Fruit fly (Drosophila melanogaster) whole organism, embryonic: ENCODE data around the gene OtopLc.

Experiments used
- Awh ChIP-seq: fragments of 200-800 bp; sonication (Bioruptor generic); IDR thresholded peaks from 2 replicates; pipeline ENCODE4, ENCODE4 v1.3.6; 2022; ENCODE audit warnings: missing biosample characterization, missing genetic modification characterization
- B-H2 ChIP-seq: fragments of 200-800 bp; sonication (Bioruptor generic); optimal IDR thresholded peaks from 2 replicates; lab custom pipeline; 2018; ENCODE audit warnings: missing biosample characterization, mild to moderate bottlenecking, missing genetic modification characterization
- CG1024 ChIP-seq: fragments of 200-800 bp; sonication (Bioruptor generic); IDR thresholded peaks from 2 replicates; pipeline ENCODE4 v1.3.6; 2022; ENCODE audit warnings: missing biosample characterization, missing genetic modification characterization
- CG10321 ChIP-seq: fragments of 200-800 bp; sonication (Bioruptor generic); IDR thresholded peaks from 2 replicates; pipeline ENCODE4 v1.3.6; 2022; ENCODE audit warnings: missing biosample characterization, missing genetic modification characterization
- CG10431 ChIP-seq: fragments of 200-800 bp; sonication (Bioruptor generic); optimal IDR thresholded peaks from 3 replicates; lab custom pipeline; 2018; ENCODE audit warnings: missing biosample characterization, mild to moderate bottlenecking, missing genetic modification characterization
- CG10959 ChIP-seq: fragments of 200-800 bp; sonication (Bioruptor generic); IDR thresholded peaks from 2 replicates; pipeline ENCODE4 v1.3.6; 2022; ENCODE audit warnings: missing biosample characterization, missing genetic modification characterization
- CG11085 ChIP-seq: fragments of 200-800 bp; sonication (Bioruptor generic); IDR thresholded peaks from 2 replicates; pipeline ENCODE4 v1.3.6; 2022; ENCODE audit warnings: missing biosample characterization, missing genetic modification characterization
- CG11456 ChIP-seq: fragments of 200-800 bp; sonication (Bioruptor generic); IDR thresholded peaks from 3 replicates; pipeline ENCODE4 v1.3.6; 2022; ENCODE audit warnings: missing biosample characterization, missing genetic modification characterization
- CG11695 ChIP-seq: fragments of 200-800 bp; sonication (Bioruptor generic); IDR thresholded peaks from 3 replicates; pipeline ENCODE4 v1.3.6; 2022; ENCODE audit warnings: missing biosample characterization, missing genetic modification characterization
- CG12659 ChIP-seq: fragments of 200-800 bp; sonication (Bioruptor generic); optimal IDR thresholded peaks from 3 replicates; lab custom pipeline; 2017; ENCODE audit warnings: mild to moderate bottlenecking, missing biosample characterization, missing genetic modification reagents, missing genetic modification characterization
- CG12744 ChIP-seq: fragments of 200-800 bp; sonication (Bioruptor generic); optimal IDR thresholded peaks from 2 replicates; lab custom pipeline; 2016; ENCODE audit warnings: missing biosample characterization, missing genetic modification characterization
- CG14441 ChIP-seq: fragments of 200-800 bp; sonication (Bioruptor generic); IDR thresholded peaks from 2 replicates; pipeline ENCODE4 v1.3.6; 2022; ENCODE audit warnings: missing biosample characterization, missing genetic modification characterization
- CG1529 ChIP-seq: fragments of 200-800 bp; sonication (Bioruptor generic); optimal IDR thresholded peaks from 3 replicates; lab custom pipeline; 2018; ENCODE audit warnings: missing biosample characterization, missing genetic modification characterization
- CG15601 ChIP-seq: fragments of 200-800 bp; sonication (Bioruptor generic); optimal IDR thresholded peaks from 3 replicates; lab custom pipeline; 2019; ENCODE audit warnings: missing biosample characterization, mild to moderate bottlenecking, missing genetic modification characterization, moderate library complexity
- CG1602 ChIP-seq: fragments of 200-800 bp; sonication (Bioruptor generic); optimal IDR thresholded peaks from 3 replicates; lab custom pipeline; 2016; ENCODE audit warnings: missing biosample characterization, missing genetic modification characterization
- CG1647 ChIP-seq: fragments of 200-800 bp; sonication (Bioruptor generic); optimal IDR thresholded peaks from 3 replicates; lab custom pipeline; 2016; ENCODE audit warnings: missing biosample characterization, missing genetic modification characterization
- CG16779 ChIP-seq: fragments of 200-800 bp; sonication (Bioruptor generic); IDR thresholded peaks from 2 replicates; pipeline ENCODE4 v1.3.6; 2022; ENCODE audit warnings: missing biosample characterization, missing genetic modification characterization
- CG17612 ChIP-seq: fragments of 200-800 bp; sonication (Bioruptor generic); IDR thresholded peaks from 2 replicates; pipeline ENCODE4 v1.3.6; 2022; ENCODE audit warnings: missing biosample characterization, missing genetic modification characterization
- CG17912 ChIP-seq: fragments of 200-800 bp; sonication (Bioruptor generic); optimal IDR thresholded peaks from 2 replicates; lab custom pipeline; 2018; ENCODE audit warnings: missing biosample characterization, mild to moderate bottlenecking, missing genetic modification characterization
- CG3847 ChIP-seq: fragments of 200-800 bp; sonication (Bioruptor generic); IDR thresholded peaks from 2 replicates; pipeline ENCODE4 v1.3.6; 2022; ENCODE audit warnings: missing biosample characterization, missing genetic modification characterization
- CG7357 ChIP-seq: fragments of 200-800 bp; sonication (Bioruptor generic); IDR thresholded peaks from 3 replicates; pipeline ENCODE4 v1.3.6; 2022; ENCODE audit warnings: missing biosample characterization, missing genetic modification characterization
- CG7928 ChIP-seq: fragments of 200-800 bp; sonication (Bioruptor generic); optimal IDR thresholded peaks from 2 replicates; lab custom pipeline; 2017; ENCODE audit warnings: missing biosample characterization, mild to moderate bottlenecking, missing genetic modification characterization
- CG9609 ChIP-seq: fragments of 200-800 bp; sonication (Bioruptor generic); optimal IDR thresholded peaks from 3 replicates; lab custom pipeline; 2016; ENCODE audit warnings: missing biosample characterization, missing genetic modification characterization
- Chrac-16 ChIP-seq: fragments of 200-800 bp; sonication (Bioruptor generic); optimal IDR thresholded peaks from 3 replicates; lab custom pipeline; 2016; ENCODE audit warnings: missing biosample characterization, missing genetic modification characterization
- Dref ChIP-seq: fragments of 200-800 bp; sonication (Bioruptor generic); IDR thresholded peaks from 2 replicates; pipeline ENCODE4 v1.3.6; 2022; ENCODE audit warnings: missing biosample characterization, missing genetic modification characterization
- H15 ChIP-seq: fragments of 200-800 bp; sonication (Bioruptor generic); IDR thresholded peaks from 3 replicates; pipeline ENCODE4 v1.3.6; 2022; ENCODE audit warnings: missing biosample characterization, missing genetic modification characterization
- Hsf ChIP-seq: fragments of 200-800 bp; sonication (Bioruptor generic); optimal IDR thresholded peaks from 3 replicates; lab custom pipeline; 2016; ENCODE audit warnings: missing biosample characterization, missing genetic modification characterization
- Kr ChIP-seq: fragments of 200-800 bp; sonication (Bioruptor generic); optimal IDR thresholded peaks from 2 replicates; lab custom pipeline; 2017; ENCODE audit warnings: missing biosample characterization, mild to moderate bottlenecking, missing genetic modification characterization
- MTF-1 ChIP-seq: fragments of 200-800 bp; sonication (Bioruptor generic); optimal IDR thresholded peaks from 2 replicates; lab custom pipeline; 2018; ENCODE audit warnings: missing biosample characterization, mild to moderate bottlenecking, missing genetic modification characterization, borderline replicate concordance
- Ptx1 ChIP-seq: fragments of 200-800 bp; sonication (Bioruptor generic); IDR thresholded peaks from 2 replicates; pipeline ENCODE4 v1.3.6; 2022; ENCODE audit warnings: missing biosample characterization, missing genetic modification characterization
- Rx ChIP-seq: fragments of 200-800 bp; sonication (Bioruptor generic); IDR thresholded peaks from 2 replicates; pipeline ENCODE4 v1.3.6; 2022; ENCODE audit warnings: missing biosample characterization, missing genetic modification characterization
- Scr ChIP-seq: fragments of 200-800 bp; sonication (Bioruptor generic); IDR thresholded peaks from 2 replicates; pipeline ENCODE4 v1.3.6; 2022; ENCODE audit warnings: missing biosample characterization, missing genetic modification characterization; ENCODE audit not compliant: partially characterized antibody
- Usf ChIP-seq: fragments of 200-800 bp; sonication (Bioruptor generic); optimal IDR thresholded peaks from 2 replicates; lab custom pipeline; 2017; ENCODE audit warnings: missing genotype, missing biosample characterization, missing genetic modification characterization
- ab ChIP-seq: fragments of 200-800 bp; sonication (Bioruptor generic); optimal IDR thresholded peaks from 2 replicates; lab custom pipeline; 2016; ENCODE audit warnings: missing biosample characterization, missing genetic modification characterization
- aop ChIP-seq: fragments of 200-800 bp; sonication (Bioruptor generic); IDR thresholded peaks from 2 replicates; pipeline ENCODE4 v1.3.6; 2022; ENCODE audit warnings: missing biosample characterization, missing genetic modification characterization
- ara ChIP-seq: fragments of 200-800 bp; sonication (Bioruptor generic); IDR thresholded peaks from 2 replicates; pipeline ENCODE4 v1.3.6; 2022; ENCODE audit warnings: missing biosample characterization, missing genetic modification characterization
- da ChIP-seq: fragments of 200-800 bp; sonication (Bioruptor generic); optimal IDR thresholded peaks from 2 replicates; lab custom pipeline; 2016; ENCODE audit warnings: missing biosample characterization, missing genetic modification characterization
- danr ChIP-seq: fragments of 200-800 bp; sonication (Bioruptor generic); IDR thresholded peaks from 2 replicates; pipeline ENCODE4 v1.3.6; 2022; ENCODE audit warnings: missing biosample characterization, missing genetic modification characterization
- ems ChIP-seq: fragments of 200-800 bp; sonication (Bioruptor generic); optimal IDR thresholded peaks from 3 replicates; lab custom pipeline; 2016; ENCODE audit warnings: missing biosample characterization, missing genetic modification characterization
- fru ChIP-seq: fragments of >200 bp; optimal IDR thresholded peaks from 2 replicates; lab custom pipeline; 2017
- gcm2 ChIP-seq: fragments of 200-800 bp; sonication (Bioruptor generic); optimal IDR thresholded peaks from 2 replicates; lab custom pipeline; 2016; ENCODE audit warnings: missing biosample characterization, missing genetic modification characterization
- gro ChIP-seq: fragments of 200-800 bp; sonication (Bioruptor generic); optimal IDR thresholded peaks from 2 replicates; lab custom pipeline; 2016; ENCODE audit warnings: missing biosample characterization, missing genetic modification characterization
- h ChIP-seq: fragments of >200 bp; optimal IDR thresholded peaks from 2 replicates; lab custom pipeline; 2017
- jing ChIP-seq: fragments of 200-800 bp; sonication (Bioruptor generic); optimal IDR thresholded peaks from 2 replicates; lab custom pipeline; 2018; ENCODE audit warnings: missing biosample characterization, mild to moderate bottlenecking, missing genetic modification characterization
- pan ChIP-seq, 4 experiments: fragments of >200 bp in 3 of 4; fragments of 200-800 bp in 1 of 4; sonication (Bioruptor generic) in 1 of 4; optimal IDR thresholded peaks in 3 of 4; IDR thresholded peaks in 1 of 4; 2 replicates each; pipeline versions ENCODE4 v1.3.6 to Lab custom; 2017 to 2022; ENCODE audit warnings: missing biosample characterization in 2 of 4, missing genetic modification characterization in 2 of 4, mixed read lengths in 1 of 4
- seq ChIP-seq: fragments of 200-800 bp; sonication (Bioruptor generic); IDR thresholded peaks from 2 replicates; pipeline ENCODE4 v1.3.6; 2022; ENCODE audit warnings: missing biosample characterization, missing genetic modification characterization
- shn ChIP-seq: fragments of 200-800 bp; sonication (Bioruptor generic); optimal IDR thresholded peaks from 3 replicates; lab custom pipeline; 2016; ENCODE audit warnings: missing biosample characterization, missing genetic modification characterization
- slbo ChIP-seq: fragments of 200-800 bp; sonication (Bioruptor generic); IDR thresholded peaks from 2 replicates; pipeline ENCODE4 v1.3.6; 2022; ENCODE audit warnings: missing biosample characterization, missing genetic modification characterization
- tin ChIP-seq: fragments of 200-800 bp; sonication (Bioruptor generic); optimal IDR thresholded peaks from 3 replicates; lab custom pipeline; 2016; ENCODE audit warnings: missing biosample characterization, missing genetic modification characterization
- tio ChIP-seq: fragments of 200-800 bp; sonication (Bioruptor generic); optimal IDR thresholded peaks from 2 replicates; lab custom pipeline; 2017; ENCODE audit warnings: missing biosample characterization, missing genetic modification characterization, inconsistent platforms
- tx ChIP-seq: fragments of 200-800 bp; sonication (Bioruptor generic); optimal IDR thresholded peaks from 2 replicates; lab custom pipeline; 2016; ENCODE audit warnings: missing biosample characterization, missing genetic modification characterization
- vfl ChIP-seq: fragments of 200-800 bp; sonication (Bioruptor generic); optimal IDR thresholded peaks from 2 replicates; lab custom pipeline; 2016; ENCODE audit warnings: missing biosample characterization, missing genetic modification characterization
- wor ChIP-seq: fragments of 200-800 bp; sonication (Bioruptor generic); IDR thresholded peaks from 2 replicates; pipeline ENCODE4 v1.3.6; 2022; ENCODE audit warnings: missing biosample characterization, missing genetic modification characterization

OtopLc gene

DNA sequence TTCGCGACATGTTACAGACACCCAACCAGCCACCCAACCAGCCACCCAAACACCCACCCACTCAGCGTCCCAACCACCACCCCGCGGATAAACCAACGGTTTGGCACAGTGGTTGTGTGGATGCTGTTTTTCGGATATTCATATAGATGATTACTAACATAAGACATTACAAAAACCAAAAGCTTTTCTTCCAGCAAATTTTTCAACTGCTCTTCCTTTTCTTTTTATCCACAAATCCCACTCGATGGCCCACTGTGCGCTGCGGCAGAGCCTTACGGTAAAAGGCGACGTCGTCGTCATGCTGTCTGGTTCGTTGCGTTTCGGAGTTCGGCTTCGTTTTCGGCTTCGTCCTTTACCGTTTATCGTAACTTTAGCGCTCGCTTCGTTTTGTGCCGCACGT lies 24.1 kb downstream of the OtopLc start (continued):
- TF ChIP-seq fru (lab: Kevin White, UChicago) (no peak), ems (GFP tag; lab: Kevin White, UChicago) (peak; percentile 52), ab (GFP tag; lab: Kevin White, UChicago) (no peak), CG11085 (GFP tag; lab: Robert Waterston, UW) (peak; percentile 52), pan (optimal IDR thresholded peaks at IDR 0.05; lab: Kevin White, UChicago) (no peak), pan (GFP tag; optimal IDR thresholded peaks at IDR 0.05 in 1 of 2, IDR thresholded peaks at IDR 0.05 in 1 of 2) (peak in 1 of 2 experiments; percentile 69), CG11695 (GFP tag; lab: Robert Waterston, UW) (peak; percentile 51; the same call in 1 of the 3 replicates), B-H2 (GFP tag; lab: Kevin White, UChicago) (peak; percentile 51), CG12744 (no peak), Chrac-16 (GFP tag; lab: Kevin White, UChicago) (no peak), Dref (GFP tag; lab: Robert Waterston, UW) (no peak), CG17612 (GFP tag; lab: Robert Waterston, UW) (no peak), seq (GFP tag; lab: Robert Waterston, UW) (peak; percentile 46; the same call in 1 of the 2 replicates), CG1647 (GFP tag; lab: Kevin White, UChicago) (peak; percentile 39), CG10959 (GFP tag; lab: Robert Waterston, UW) (peak; percentile 45; the same call in 1 of the 2 replicates), CG15601 (tag; lab: Kevin White, UChicago) (no peak), da (GFP tag; lab: Kevin White, UChicago) (peak; percentile 3), wor (GFP tag; lab: Robert Waterston, UW) (no peak), CG1024 (GFP tag; lab: Robert Waterston, UW) (peak; percentile 50; the same call in 1 of the 2 replicates), gcm2 (GFP tag; lab: Kevin White, UChicago) (peak; percentile 8), CG14441 (GFP tag; lab: Robert Waterston, UW) (peak; percentile 68), MTF-1 (GFP tag; lab: Kevin White, UChicago) (peak; percentile 35), H15 (GFP tag; lab: Robert Waterston, UW) (peak; percentile 22; the same call in 1 of the 3 replicates), Hsf (GFP tag; lab: Kevin White, UChicago) (peak; percentile 40), Ptx1 (GFP tag; lab: Robert Waterston, UW) (peak; percentile 63), tx (peak; percentile 40), Awh (GFP tag; lab: Robert Waterston, UW) (peak; percentile 67), CG17912 (GFP tag; lab: Kevin White, UChicago) (no peak), h (lab: Kevin White, UChicago) (no peak), CG1529 (GFP tag; lab: Kevin White, UChicago) (no peak), ara (GFP tag; lab: Robert Waterston, UW) (peak; percentile 78), CG11456 (GFP tag; lab: Robert Waterston, UW) (peak; percentile 73), CG10321 (GFP tag; lab: Robert Waterston, UW) (no peak), jing (GFP tag; lab: Kevin White, UChicago) (peak; percentile 24), vfl (peak; percentile 39), CG1602 (GFP tag; lab: Kevin White, UChicago) (peak; percentile 30), tin (GFP tag; lab: Kevin White, UChicago) (peak; percentile 13), Rx (peak; percentile 54; the same call in 1 of the 2 replicates), shn (GFP tag; lab: Kevin White, UChicago) (peak; percentile 13), Scr (GFP tag; lab: Robert Waterston, UW) (no peak), CG12659 (GFP tag; lab: Kevin White, UChicago) (peak; percentile 35), danr (GFP tag; lab: Robert Waterston, UW) (no peak), slbo (GFP tag; lab: Robert Waterston, UW) (peak; percentile 73), CG7357 (GFP tag; lab: Robert Waterston, UW) (peak; percentile 52; the same call in 2 of the 3 replicates), CG10431 (GFP tag; lab: Kevin White, UChicago) (no peak), CG9609 (GFP tag; lab: Kevin White, UChicago) (peak; percentile 52), CG3847 (GFP tag; lab: Robert Waterston, UW) (peak; percentile 47; the same call in 1 of the 2 replicates), tio (GFP tag; lab: Kevin White, UChicago) (peak; percentile 13), CG16779 (no peak), gro (peak; percentile 44), aop (GFP tag; lab: Robert Waterston, UW) (no peak), Kr (GFP tag; lab: Kevin White, UChicago) (no peak), CG7928 (GFP tag; lab: Kevin White, UChicago) (no peak), Usf (no peak)
